Fruit fly (Drosophila melanogaster) whole organism, embryonic: ENCODE data around the gene TwdlQ.

Experiments
- Aef1 ChIP-seq: fragments of 200-800 bp; sonication (Bioruptor generic); IDR thresholded peaks from 3 replicates; pipeline ENCODE4 v1.3.6; 2022; ENCODE audit warnings: missing biosample characterization, missing genetic modification characterization
- CG10274 ChIP-seq: fragments of 200-800 bp; sonication (Bioruptor generic); optimal IDR thresholded peaks from 3 replicates; lab custom pipeline; 2017; ENCODE audit warnings: missing biosample characterization, mild to moderate bottlenecking, missing genetic modification characterization
- CG12942 ChIP-seq: fragments of 200-800 bp; sonication (Bioruptor generic); optimal IDR thresholded peaks from 3 replicates; lab custom pipeline; 2016; ENCODE audit warnings: missing biosample characterization, missing genetic modification characterization
- CG31365 ChIP-seq: fragments of 200-800 bp; sonication (Bioruptor generic); optimal IDR thresholded peaks from 2 replicates; lab custom pipeline; 2018; ENCODE audit warnings: missing biosample characterization, mild to moderate bottlenecking, missing genetic modification characterization
- CG7928 ChIP-seq: fragments of 200-800 bp; sonication (Bioruptor generic); optimal IDR thresholded peaks from 2 replicates; lab custom pipeline; 2017; ENCODE audit warnings: missing biosample characterization, mild to moderate bottlenecking, missing genetic modification characterization
- NK7.1 ChIP-seq: fragments of 200-800 bp; sonication (Bioruptor generic); optimal IDR thresholded peaks from 3 replicates; lab custom pipeline; 2016; ENCODE audit warnings: missing biosample characterization, missing genetic modification characterization
- bigmax ChIP-seq: fragments of 200-800 bp; sonication (Bioruptor generic); optimal IDR thresholded peaks from 2 replicates; lab custom pipeline; 2018; ENCODE audit warnings: missing biosample characterization, mild to moderate bottlenecking, missing genetic modification characterization
- cad ChIP-seq: fragments of >200 bp; optimal IDR thresholded peaks from 2 replicates; lab custom pipeline; 2017; ENCODE audit warnings: missing biosample characterization, missing genetic modification characterization
- dimm ChIP-seq: fragments of 200-800 bp; sonication (Bioruptor generic); IDR thresholded peaks from 2 replicates; pipeline ENCODE4 v1.3.6; 2022; ENCODE audit warnings: missing biosample characterization, missing genetic modification characterization
- h ChIP-seq: fragments of >200 bp; optimal IDR thresholded peaks from 2 replicates; lab custom pipeline; 2017
- pan ChIP-seq, 4 experiments: fragments of >200 bp in 3 of 4; fragments of 200-800 bp in 1 of 4; sonication (Bioruptor generic) in 1 of 4; optimal IDR thresholded peaks in 3 of 4; IDR thresholded peaks in 1 of 4; 2 replicates each; pipeline versions ENCODE4 v1.3.6 to Lab custom; 2017 to 2022; ENCODE audit warnings: missing biosample characterization in 2 of 4, missing genetic modification characterization in 2 of 4, mixed read lengths in 1 of 4
- so ChIP-seq: fragments of 200-800 bp; sonication (Bioruptor generic); IDR thresholded peaks from 3 replicates; pipeline ENCODE4 v1.3.6; 2022; ENCODE audit warnings: missing biosample characterization, missing genetic modification characterization
- ttk ChIP-seq: fragments of 200-800 bp; sonication (Bioruptor generic); IDR thresholded peaks from 2 replicates; pipeline ENCODE4 v2.1.2; 2022; ENCODE audit warnings: missing biosample characterization, missing genetic modification characterization
- zfh2 ChIP-seq: fragments of 200-800 bp; sonication (Bioruptor generic); optimal IDR thresholded peaks from 2 replicates; lab custom pipeline; 2016; ENCODE audit warnings: missing biosample characterization, missing genetic modification characterization

DNA sequence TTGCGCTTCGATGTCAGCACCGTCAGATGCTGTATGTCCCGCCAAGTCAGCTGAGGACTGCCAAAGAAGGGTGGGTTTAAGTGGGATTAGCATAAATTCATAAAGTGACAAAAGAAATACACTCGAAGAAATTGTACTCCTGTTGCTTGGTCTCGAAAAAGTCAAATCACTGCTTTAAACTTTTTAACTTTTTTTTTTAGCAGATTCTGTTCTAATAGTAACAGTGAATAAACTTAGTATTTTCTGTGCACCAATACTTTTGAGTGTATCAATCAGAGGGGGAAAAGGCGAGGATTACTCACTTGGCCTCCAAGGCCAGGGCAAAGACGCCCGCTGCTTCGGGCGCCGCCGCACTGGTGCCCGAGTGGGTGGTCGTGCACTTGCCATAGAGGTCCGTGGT, 6.7 kb upstream of the TwdlQ start:
- TF ChIP-seq bigmax (GFP tag; lab: Kevin White, UChicago) (no peak), cad (GFP tag; lab: Kevin White, UChicago) (no peak), NK7.1 (GFP tag; lab: Kevin White, UChicago) (no peak), zfh2 (GFP tag; lab: Kevin White, UChicago) (no peak), CG31365 (tag; lab: Kevin White, UChicago) (no peak), so (GFP tag; lab: Robert Waterston, UW) (no peak), CG10274 (GFP tag; lab: Kevin White, UChicago) (no peak), Aef1 (GFP tag; lab: Robert Waterston, UW) (no peak), CG7928 (GFP tag; lab: Kevin White, UChicago) (no peak), dimm (GFP tag; lab: Robert Waterston, UW) (no peak), ttk (GFP tag; lab: Robert Waterston, UW) (no peak), CG12942 (GFP tag; lab: Kevin White, UChicago) (no peak), h (lab: Kevin White, UChicago) (no peak), pan (optimal IDR thresholded peaks at IDR 0.05; lab: Kevin White, UChicago) (no peak), pan (GFP tag; optimal IDR thresholded peaks at IDR 0.05 in 1 of 2, IDR thresholded peaks at IDR 0.05 in 1 of 2) (no peak)
